Worm (Caenorhabditis elegans): ENCODE measurements around the gene ncr-2.

ncr-2 gene

ce11 chrIII:8271676-8272225, 13.6 kb downstream of the ncr-2 start, which contains the start of the genes mps-4 and F09G8.10:
TSS of gene mps-4 (minus strand) at chrIII:8271776.
TSS of gene F09G8.10 (minus strand) at chrIII:8272175.
- TF ChIP-seq nhr-6 (tag; optimal IDR thresholded peaks at IDR 0.05) (no peak), R02D3.7 (tag; optimal IDR thresholded peaks at IDR 0.05) (no peak), fos-1 (tag; optimal IDR thresholded peaks at IDR 0.05) (no peak), alr-1 (tag; optimal IDR thresholded peaks at IDR 0.05) (no peak), ama-1 (optimal IDR thresholded peaks at IDR 0.05) (no peak), unc-55 (GFP tag; optimal IDR thresholded peaks at IDR 0.05) (no peak), nhr-237 (tag; optimal IDR thresholded peaks at IDR 0.05) (no peak), peb-1 (tag; optimal IDR thresholded peaks at IDR 0.05) (no peak), nhr-10 (tag; optimal IDR thresholded peaks at IDR 0.05) (no peak), nhr-23 (tag; optimal IDR thresholded peaks at IDR 0.05) (no peak), lin-13 (GFP tag; optimal IDR thresholded peaks at IDR 0.05) (no peak), sma-9 (GFP tag; optimal IDR thresholded peaks at IDR 0.05) (no peak), sma-9 (tag; optimal IDR thresholded peaks at IDR 0.05) (no peak)

ce11 chrIII:8275871-8276270, 17.7 kb downstream of the ncr-2 start, which contains the start of gene clec-160:
TSS of gene clec-160 (minus strand) at chrIII:8275971.
- no peak for TF ChIP-seq mbf-1 (tag; optimal IDR thresholded peaks at IDR 0.05)
- TF ChIP-seq snpc-4 (tag; optimal IDR thresholded peaks at IDR 0.05): no peak
- TF ChIP-seq C34F6.9 (tag; optimal IDR thresholded peaks at IDR 0.05): no peak
- TF ChIP-seq aly-2 (tag; optimal IDR thresholded peaks at IDR 0.05): no peak
- TF ChIP-seq ceh-82 (tag; optimal IDR thresholded peaks at IDR 0.05): no peak
- TF ChIP-seq nhr-11 (tag; optimal IDR thresholded peaks at IDR 0.05): no peak
- no peak for TF ChIP-seq nhr-25 (tag; optimal IDR thresholded peaks at IDR 0.05)
- TF ChIP-seq unc-62 (GFP tag; optimal IDR thresholded peaks at IDR 0.05): no peak
- no peak for TF ChIP-seq ztf-4 (tag; optimal IDR thresholded peaks at IDR 0.05)
- TF ChIP-seq ztf-1 (GFP tag; conservative IDR thresholded peaks at IDR 0.05): no peak

- TF ChIP-seq skn-1 (tag; optimal IDR thresholded peaks at IDR 0.05) (no peak), F13H6.1 (tag; optimal IDR thresholded peaks at IDR 0.05) (no peak), C34F6.9 (tag; optimal IDR thresholded peaks at IDR 0.05) (no peak), alr-1 (tag; optimal IDR thresholded peaks at IDR 0.05) (no peak), ceh-16 (tag; optimal IDR thresholded peaks at IDR 0.05) (no peak), nhr-11 (tag; optimal IDR thresholded peaks at IDR 0.05) (no peak), unc-55 (GFP tag; optimal IDR thresholded peaks at IDR 0.05) (no peak)
Observed at ce11 chrIII:8278801-8279200, 20.7 kb downstream of the ncr-2 start, which contains the start of gene mig-10. TSS of gene mig-10 (plus strand) at chrIII:8279101.

- TF ChIP-seq mab-5 (tag; optimal IDR thresholded peaks at IDR 0.05): no peak
- no peak for TF ChIP-seq nhr-11 (tag; optimal IDR thresholded peaks at IDR 0.05)
- TF ChIP-seq dmd-4 (tag; optimal IDR thresholded peaks at IDR 0.05): no peak
- no peak for TF ChIP-seq skn-1 (tag; optimal IDR thresholded peaks at IDR 0.05)
- TF ChIP-seq ceh-82 (tag; optimal IDR thresholded peaks at IDR 0.05): no peak
- no peak for TF ChIP-seq ZK546.5 (tag; optimal IDR thresholded peaks at IDR 0.05)
- no peak for TF ChIP-seq gmeb-1 (tag; optimal IDR thresholded peaks at IDR 0.05)
- no peak for TF ChIP-seq lin-13 (GFP tag; optimal IDR thresholded peaks at IDR 0.05)
- TF ChIP-seq unc-62 (GFP tag; optimal IDR thresholded peaks at IDR 0.05): no peak
- no peak for TF ChIP-seq unc-55 (GFP tag; optimal IDR thresholded peaks at IDR 0.05)
- no peak for TF ChIP-seq mbf-1 (tag; optimal IDR thresholded peaks at IDR 0.05)
- TF ChIP-seq sma-9 (GFP tag; optimal IDR thresholded peaks at IDR 0.05): no peak
- no peak for TF ChIP-seq sma-9 (tag; optimal IDR thresholded peaks at IDR 0.05)
- TF ChIP-seq R02D3.7 (tag; optimal IDR thresholded peaks at IDR 0.05): no peak
- TF ChIP-seq ceh-16 (tag; optimal IDR thresholded peaks at IDR 0.05): no peak
- no peak for TF ChIP-seq aly-2 (tag; optimal IDR thresholded peaks at IDR 0.05)
- no peak for TF ChIP-seq alr-1 (tag; optimal IDR thresholded peaks at IDR 0.05)
- no peak for TF ChIP-seq sma-3 (GFP tag; optimal IDR thresholded peaks at IDR 0.05)
- no peak for TF ChIP-seq lin-39 (tag; optimal IDR thresholded peaks at IDR 0.05)
- no peak for TF ChIP-seq F13H6.1 (tag; optimal IDR thresholded peaks at IDR 0.05)
Observed at ce11 chrIII:8279567-8279966, 21.4 kb downstream of the ncr-2 start.

ce11 chrIII:8280352-8280751, 22.2 kb downstream of the ncr-2 start:
- TF ChIP-seq peb-1 (tag; optimal IDR thresholded peaks at IDR 0.05) (no peak), Y55F3AM.14 (GFP tag; optimal IDR thresholded peaks at IDR 0.05) (no peak), egl-27 (tag; optimal IDR thresholded peaks at IDR 0.05) (no peak), mdl-1 (tag; optimal IDR thresholded peaks at IDR 0.05) (no peak), zag-1 (tag; optimal IDR thresholded peaks at IDR 0.05) (no peak), C34F6.9 (tag; optimal IDR thresholded peaks at IDR 0.05) (peak; percentile 1)

Data from whole organism, L2 larva.